Fruit fly (Drosophila melanogaster) whole organism, embryonic: Measurements from ENCODE around the gene Sld5.
A peak's percentile ranks its signal among the peaks of the same experiment; 100 is the strongest.

Experiments
- CG10321 ChIP-seq: fragments of 200-800 bp; sonication (Bioruptor generic); IDR thresholded peaks from 2 replicates; pipeline ENCODE4 v1.3.6; 2022; ENCODE audit warnings: missing biosample characterization, missing genetic modification characterization
- CG11695 ChIP-seq: fragments of 200-800 bp; sonication (Bioruptor generic); IDR thresholded peaks from 3 replicates; pipeline ENCODE4 v1.3.6; 2022; ENCODE audit warnings: missing biosample characterization, missing genetic modification characterization
- CG12219 ChIP-seq: fragments of 200-800 bp; sonication (Bioruptor generic); optimal IDR thresholded peaks from 3 replicates; lab custom pipeline; 2018; ENCODE audit warnings: missing biosample characterization, mild to moderate bottlenecking, missing genetic modification characterization
- CG14667 ChIP-seq: fragments of 200-800 bp; sonication (Bioruptor generic); IDR thresholded peaks from 2 replicates; pipeline ENCODE4 v1.3.6; 2022; ENCODE audit warnings: missing biosample characterization, missing genetic modification characterization
- CG15514 ChIP-seq: fragments of 200-800 bp; sonication (Bioruptor generic); optimal IDR thresholded peaks from 3 replicates; lab custom pipeline; 2017; ENCODE audit warnings: missing biosample characterization, missing genetic modification characterization, mild to moderate bottlenecking, moderate library complexity, missing genetic modification reagents
- CG15696 ChIP-seq: fragments of 200-800 bp; sonication (Bioruptor generic); optimal IDR thresholded peaks from 2 replicates; lab custom pipeline; 2019; ENCODE audit warnings: missing biosample characterization, mild to moderate bottlenecking, missing genetic modification characterization, moderate library complexity
- CG2875 ChIP-seq: fragments of 200-800 bp; sonication (Bioruptor generic); optimal IDR thresholded peaks from 2 replicates; lab custom pipeline; 2017; ENCODE audit warnings: missing biosample characterization, mild to moderate bottlenecking, missing genetic modification characterization, missing genetic modification reagents
- CG32772 ChIP-seq: fragments of 200-800 bp; sonication (Bioruptor generic); IDR thresholded peaks from 2 replicates; pipeline ENCODE4 v1.3.6; 2022; ENCODE audit warnings: missing biosample characterization, missing genetic modification characterization
- CG3407 ChIP-seq: fragments of 200-800 bp; sonication (Bioruptor generic); optimal IDR thresholded peaks from 2 replicates; lab custom pipeline; 2018; ENCODE audit warnings: missing biosample characterization, mild to moderate bottlenecking, missing genetic modification characterization
- CG3995 ChIP-seq: fragments of 200-800 bp; sonication (Bioruptor generic); optimal IDR thresholded peaks from 3 replicates; lab custom pipeline; 2016; ENCODE audit warnings: missing biosample characterization, missing genetic modification characterization
- CG43689 ChIP-seq: fragments of 200-800 bp; sonication (Bioruptor generic); IDR thresholded peaks from 2 replicates; pipeline ENCODE4 v1.3.6; 2022; ENCODE audit warnings: missing biosample characterization, missing genetic modification characterization
- CG6683 ChIP-seq: fragments of 200-800 bp; sonication (Bioruptor generic); optimal IDR thresholded peaks from 2 replicates; lab custom pipeline; 2017; ENCODE audit warnings: missing biosample characterization, mild to moderate bottlenecking, missing genetic modification characterization, missing genetic modification reagents
- CG7556 ChIP-seq: fragments of 200-800 bp; sonication (Bioruptor generic); optimal IDR thresholded peaks from 2 replicates; lab custom pipeline; 2017; ENCODE audit warnings: missing biosample characterization, mild to moderate bottlenecking, missing genetic modification characterization
- CG7963 ChIP-seq: fragments of 200-800 bp; sonication (Bioruptor generic); IDR thresholded peaks from 3 replicates; pipeline ENCODE4 v1.3.6; 2022; ENCODE audit warnings: missing biosample characterization, missing genetic modification characterization; ENCODE audit not compliant: partially characterized antibody
- CG9876 ChIP-seq: fragments of 200-800 bp; sonication (Bioruptor generic); optimal IDR thresholded peaks from 2 replicates; lab custom pipeline; 2016; ENCODE audit warnings: missing biosample characterization, missing genetic modification characterization
- CTCF ChIP-seq: fragments of 200-800 bp; sonication (Bioruptor generic); optimal IDR thresholded peaks from 2 replicates; lab custom pipeline; 2017; ENCODE audit warnings: missing biosample characterization, mild to moderate bottlenecking, missing genetic modification characterization, moderate library complexity
- Dad ChIP-seq: fragments of 200-800 bp; sonication (Bioruptor generic); optimal IDR thresholded peaks from 3 replicates; lab custom pipeline; 2016; ENCODE audit warnings: missing biosample characterization, missing genetic modification characterization
- Deaf1 ChIP-seq: fragments of 200-800 bp; optimal IDR thresholded peaks from 3 replicates; lab custom pipeline; 2019; ENCODE audit warnings: missing biosample characterization, mild to moderate bottlenecking, missing genetic modification characterization, moderate library complexity
- ERR ChIP-seq: fragments of 200-800 bp; sonication (Bioruptor generic); optimal IDR thresholded peaks from 2 replicates; lab custom pipeline; 2016; ENCODE audit warnings: missing biosample characterization, missing genetic modification characterization
- Hmx ChIP-seq: fragments of 200-800 bp; sonication (Bioruptor generic); optimal IDR thresholded peaks from 2 replicates; lab custom pipeline; 2016; ENCODE audit warnings: missing biosample characterization, missing genetic modification characterization
- Ptx1 ChIP-seq: fragments of 200-800 bp; sonication (Bioruptor generic); IDR thresholded peaks from 2 replicates; pipeline ENCODE4 v1.3.6; 2022; ENCODE audit warnings: missing biosample characterization, missing genetic modification characterization
- Side ChIP-seq: fragments of 200-800 bp; sonication (Bioruptor generic); optimal IDR thresholded peaks from 2 replicates; lab custom pipeline; 2016; ENCODE audit warnings: missing biosample characterization, missing genetic modification characterization
- Spps ChIP-seq: fragments of 200-800 bp; sonication (Bioruptor generic); optimal IDR thresholded peaks from 2 replicates; lab custom pipeline; 2018; ENCODE audit warnings: missing biosample characterization, mild to moderate bottlenecking, missing genetic modification characterization
- Vsx1 ChIP-seq: fragments of 200-800 bp; sonication (Bioruptor generic); optimal IDR thresholded peaks from 2 replicates; lab custom pipeline; 2017; ENCODE audit warnings: missing biosample characterization, mild to moderate bottlenecking, missing genetic modification characterization, missing genetic modification reagents
- Xrp1 ChIP-seq: fragments of 200-800 bp; sonication (Bioruptor generic); IDR thresholded peaks from 2 replicates; pipeline ENCODE4 v1.3.6; 2022; ENCODE audit warnings: missing biosample characterization, missing genetic modification characterization
- abd-A ChIP-seq: fragments of 200-800 bp; sonication (Bioruptor generic); optimal IDR thresholded peaks from 3 replicates; lab custom pipeline; 2019; ENCODE audit warnings: missing biosample characterization, mild to moderate bottlenecking, missing genetic modification characterization, moderate library complexity
- al ChIP-seq: fragments of 200-800 bp; sonication (Bioruptor generic); IDR thresholded peaks from 2 replicates; pipeline ENCODE4 v1.3.6; 2022; ENCODE audit warnings: missing biosample characterization, missing genetic modification characterization
- bigmax ChIP-seq: fragments of 200-800 bp; sonication (Bioruptor generic); optimal IDR thresholded peaks from 2 replicates; lab custom pipeline; 2018; ENCODE audit warnings: missing biosample characterization, mild to moderate bottlenecking, missing genetic modification characterization
- chinmo ChIP-seq: fragments of 200-800 bp; sonication (Bioruptor generic); IDR thresholded peaks from 4 replicates; pipeline ENCODE4 v1.3.6; 2022; ENCODE audit warnings: missing biosample characterization, missing genetic modification characterization; ENCODE audit not compliant: partially characterized antibody
- crp ChIP-seq, 2 experiments: fragments of 200-800 bp; sonication (Bioruptor generic); optimal IDR thresholded peaks; 2 replicates in 1 of 2; 3 replicates in 1 of 2; lab custom pipeline; 2017; ENCODE audit warnings: missing biosample characterization in 2 of 2, missing genetic modification characterization in 2 of 2, mild to moderate bottlenecking in 1 of 2, moderate library complexity in 1 of 2
- dpn ChIP-seq, 2 experiments: fragments of 200-800 bp; sonication (Bioruptor generic); optimal IDR thresholded peaks; 3 replicates each; lab custom pipeline; 2016; ENCODE audit warnings: missing biosample characterization in 2 of 2, missing genetic modification characterization in 2 of 2
- ems ChIP-seq: fragments of 200-800 bp; sonication (Bioruptor generic); optimal IDR thresholded peaks from 3 replicates; lab custom pipeline; 2016; ENCODE audit warnings: missing biosample characterization, missing genetic modification characterization
- ftz-f1 ChIP-seq: fragments of 200-800 bp; sonication (Bioruptor generic); optimal IDR thresholded peaks from 2 replicates; lab custom pipeline; 2016; ENCODE audit warnings: missing biosample characterization, missing genetic modification characterization
- gcm ChIP-seq: fragments of 200-800 bp; sonication (Bioruptor generic); optimal IDR thresholded peaks from 2 replicates; lab custom pipeline; 2019; ENCODE audit warnings: missing biosample characterization, mild to moderate bottlenecking, missing genetic modification characterization, moderate library complexity
- grau ChIP-seq: fragments of 200-800 bp; optimal IDR thresholded peaks from 3 replicates; lab custom pipeline; 2019; ENCODE audit warnings: missing biosample characterization, mild to moderate bottlenecking, missing genetic modification characterization, moderate library complexity
- insv ChIP-seq, 2 experiments: fragments of 200-800 bp; sonication (Bioruptor generic); optimal IDR thresholded peaks; 3 replicates each; lab custom pipeline; 2016 to 2018; ENCODE audit warnings: missing biosample characterization in 2 of 2, missing genetic modification characterization in 2 of 2
- kni ChIP-seq: fragments of 200-800 bp; sonication (Bioruptor generic); optimal IDR thresholded peaks from 3 replicates; lab custom pipeline; 2017; ENCODE audit warnings: mild to moderate bottlenecking, missing biosample characterization, missing genetic modification reagents, missing genetic modification characterization
- knrl ChIP-seq: fragments of 200-800 bp; sonication (Bioruptor generic); IDR thresholded peaks from 3 replicates; pipeline ENCODE4 v1.3.6; 2022; ENCODE audit warnings: missing biosample characterization, missing genetic modification characterization; ENCODE audit not compliant: partially characterized antibody
- p53 ChIP-seq: fragments of 200-800 bp; sonication (Bioruptor generic); optimal IDR thresholded peaks from 2 replicates; lab custom pipeline; 2016; ENCODE audit warnings: missing biosample characterization, missing genetic modification characterization
- phol ChIP-seq: fragments of 200-800 bp; sonication (Bioruptor generic); optimal IDR thresholded peaks from 3 replicates; lab custom pipeline; 2018; ENCODE audit warnings: missing biosample characterization, mild to moderate bottlenecking, missing genetic modification characterization, moderate library complexity
- pzg ChIP-seq: fragments of 200-800 bp; sonication (Bioruptor generic); optimal IDR thresholded peaks from 3 replicates; lab custom pipeline; 2018; ENCODE audit warnings: missing biosample characterization, mild to moderate bottlenecking, missing genetic modification characterization, moderate library complexity
- rib ChIP-seq: fragments of 200-800 bp; sonication (Bioruptor generic); IDR thresholded peaks from 2 replicates; pipeline ENCODE4 v1.3.6; 2022; ENCODE audit warnings: missing biosample characterization, missing genetic modification characterization
- run ChIP-seq: fragments of 200-800 bp; sonication (Bioruptor generic); optimal IDR thresholded peaks from 3 replicates; lab custom pipeline; 2018; ENCODE audit warnings: missing biosample characterization, mild to moderate bottlenecking, missing genetic modification characterization
- sisA ChIP-seq: fragments of 200-800 bp; sonication (Bioruptor generic); IDR thresholded peaks from 2 replicates; pipeline ENCODE4 v1.3.6; 2022; ENCODE audit warnings: missing biosample characterization, missing genetic modification characterization
- tap ChIP-seq: fragments of 200-800 bp; optimal IDR thresholded peaks from 3 replicates; lab custom pipeline; 2019; ENCODE audit warnings: missing biosample characterization, mild to moderate bottlenecking, missing genetic modification characterization, moderate library complexity
- tin ChIP-seq: fragments of 200-800 bp; sonication (Bioruptor generic); optimal IDR thresholded peaks from 3 replicates; lab custom pipeline; 2016; ENCODE audit warnings: missing biosample characterization, missing genetic modification characterization
- zen2 ChIP-seq: fragments of 200-800 bp; sonication (Bioruptor generic); IDR thresholded peaks from 3 replicates; pipeline ENCODE4 v1.3.6; 2022; ENCODE audit warnings: missing biosample characterization, missing genetic modification characterization; ENCODE audit not compliant: partially characterized antibody
- zfh1 ChIP-seq: fragments of 200-800 bp; sonication (Bioruptor generic); IDR thresholded peaks from 3 replicates; pipeline ENCODE4 v1.3.6; 2022; ENCODE audit warnings: missing biosample characterization, missing genetic modification characterization

Sld5 gene

DNA sequence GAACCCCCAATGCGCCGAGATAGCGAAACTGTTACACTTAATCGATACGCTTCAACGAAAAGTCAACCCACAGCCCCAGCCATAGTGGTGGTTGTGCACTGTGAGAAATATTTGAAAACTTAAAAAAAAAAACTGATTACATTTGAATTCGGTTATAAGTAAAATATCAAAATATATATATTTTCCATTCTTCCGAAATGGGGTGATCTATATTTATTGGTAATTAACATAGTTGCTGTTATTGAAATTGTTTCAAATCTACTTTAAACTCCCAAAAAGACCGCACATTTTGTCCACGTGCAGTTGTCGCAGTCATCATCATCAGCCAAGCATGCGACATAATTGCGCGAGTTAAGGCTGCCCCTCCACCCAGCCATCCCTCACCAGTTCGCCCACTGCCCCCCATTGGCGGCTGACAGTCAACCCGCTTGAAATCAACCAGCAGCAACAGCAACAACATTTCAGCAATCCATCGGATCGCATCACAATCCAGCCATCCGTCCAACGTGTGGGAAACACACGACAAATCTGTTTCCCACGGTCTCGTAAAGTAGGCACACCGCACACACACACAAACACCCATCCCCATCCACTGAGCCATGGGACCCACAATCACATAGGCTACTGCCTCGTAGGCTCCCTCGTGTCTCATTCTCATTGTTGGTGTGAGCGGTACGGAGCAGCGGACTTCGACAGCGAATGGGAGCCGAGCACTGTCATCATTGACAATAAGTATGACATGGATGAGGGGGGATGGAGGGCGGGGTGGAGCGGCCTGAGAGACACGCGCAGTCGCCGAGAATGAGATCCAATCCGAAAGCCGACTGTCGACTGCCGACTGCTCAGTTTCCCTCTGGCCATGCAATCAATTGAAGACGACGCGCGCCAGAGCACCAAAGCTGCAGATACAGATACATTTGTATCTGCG is 35.8 kb downstream of the Sld5 start (continued):
- TF ChIP-seq dpn (GFP tag; optimal IDR thresholded peaks at IDR 0.05; lab: Kevin White, UChicago), result peak in 1 of 2 experiments; percentile 23
- TF ChIP-seq CG43689 (GFP tag; lab: Robert Waterston, UW), result no peak
- peak; percentile 63 for TF ChIP-seq run (tag; lab: Kevin White, UChicago)
- TF ChIP-seq Ptx1 (GFP tag; lab: Robert Waterston, UW), result peak; percentile 75
- peak; percentile 70 for TF ChIP-seq CG7556 (GFP tag; lab: Kevin White, UChicago)
- peak; percentile 73; the same call in 1 of the 3 replicates for TF ChIP-seq CG11695 (GFP tag; lab: Robert Waterston, UW)
- TF ChIP-seq insv (GFP tag; optimal IDR thresholded peaks at IDR 0.05; lab: Kevin White, UChicago), result no peak
- TF ChIP-seq CG2875 (GFP tag; lab: Kevin White, UChicago), result peak; percentile 55
- no peak for TF ChIP-seq CG10321 (GFP tag; lab: Robert Waterston, UW)
- peak; percentile 56 for TF ChIP-seq zfh1 (GFP tag; lab: Robert Waterston, UW)
- peak; percentile 49 for TF ChIP-seq gcm (GFP tag; lab: Kevin White, UChicago)
- TF ChIP-seq CG15514 (GFP tag; lab: Kevin White, UChicago), result peak; percentile 8
- TF ChIP-seq CG15696 (tag; lab: Kevin White, UChicago), result peak; percentile 64
- TF ChIP-seq CG32772 (GFP tag; lab: Robert Waterston, UW), result peak; percentile 70
- peak; percentile 29; the same call in 1 of the 2 replicates for TF ChIP-seq al (GFP tag; lab: Robert Waterston, UW)
- peak; percentile 27 for TF ChIP-seq Hmx
- TF ChIP-seq CG12219 (GFP tag; lab: Kevin White, UChicago), result peak; percentile 52
- no peak for TF ChIP-seq CG9876 (GFP tag; lab: Kevin White, UChicago)
- peak in 1 of 2 experiments; percentile 21 for TF ChIP-seq crp (GFP tag; optimal IDR thresholded peaks at IDR 0.05; lab: Kevin White, UChicago)
- TF ChIP-seq CG3995, result no peak
- TF ChIP-seq abd-A (tag; lab: Kevin White, UChicago), result peak; percentile 87
- peak; percentile 51 for TF ChIP-seq Vsx1 (GFP tag; lab: Kevin White, UChicago)
- TF ChIP-seq Side (GFP tag; lab: Kevin White, UChicago), result no peak
- no peak for TF ChIP-seq knrl (GFP tag; lab: Robert Waterston, UW)
- no peak for TF ChIP-seq p53
- peak; percentile 62 for TF ChIP-seq CG3407
- TF ChIP-seq rib (GFP tag; lab: Robert Waterston, UW), result 0 out of 2 replicates have a peak, but pooled peaks have one; percentile 48
- TF ChIP-seq tin (GFP tag; lab: Kevin White, UChicago), result peak; percentile 45
- peak; percentile 10 for TF ChIP-seq CTCF
- no peak for TF ChIP-seq bigmax (GFP tag; lab: Kevin White, UChicago)
- peak; percentile 82 for TF ChIP-seq phol (tag; lab: Kevin White, UChicago)
- peak; percentile 59 for TF ChIP-seq Spps (tag; lab: Kevin White, UChicago)
- TF ChIP-seq CG6683 (GFP tag; lab: Kevin White, UChicago), result peak; percentile 38
- peak; percentile 65 for TF ChIP-seq sisA (GFP tag; lab: Robert Waterston, UW)
- TF ChIP-seq ftz-f1 (GFP tag; lab: Kevin White, UChicago), result peak; percentile 81
- peak; percentile 62 for TF ChIP-seq grau
- TF ChIP-seq ERR, result no peak
- TF ChIP-seq Xrp1 (GFP tag; lab: Robert Waterston, UW), result peak; percentile 78
- 0 out of 3 replicates have a peak, but pooled peaks have one; percentile 38 for TF ChIP-seq zen2 (GFP tag; lab: Robert Waterston, UW)
- no peak for TF ChIP-seq CG7963 (GFP tag; lab: Robert Waterston, UW)
- TF ChIP-seq tap (tag; lab: Kevin White, UChicago), result peak; percentile 1
- TF ChIP-seq pzg (GFP tag; lab: Kevin White, UChicago), result no peak
- peak; percentile 36 for TF ChIP-seq ems (GFP tag; lab: Kevin White, UChicago)
- TF ChIP-seq Dad (GFP tag; lab: Kevin White, UChicago), result no peak
- peak; percentile 45 for TF ChIP-seq CG14667 (GFP tag; lab: Robert Waterston, UW)
- peak; percentile 99 for TF ChIP-seq Deaf1
- peak; percentile 99 for TF ChIP-seq chinmo
- peak; percentile 99 for TF ChIP-seq kni
